Fruit fly (Drosophila melanogaster): ENCODE results near the gene CG10163.
A peak's percentile ranks its signal among the peaks of the same experiment; 100 is the strongest.

Gene CG10163

DNA sequence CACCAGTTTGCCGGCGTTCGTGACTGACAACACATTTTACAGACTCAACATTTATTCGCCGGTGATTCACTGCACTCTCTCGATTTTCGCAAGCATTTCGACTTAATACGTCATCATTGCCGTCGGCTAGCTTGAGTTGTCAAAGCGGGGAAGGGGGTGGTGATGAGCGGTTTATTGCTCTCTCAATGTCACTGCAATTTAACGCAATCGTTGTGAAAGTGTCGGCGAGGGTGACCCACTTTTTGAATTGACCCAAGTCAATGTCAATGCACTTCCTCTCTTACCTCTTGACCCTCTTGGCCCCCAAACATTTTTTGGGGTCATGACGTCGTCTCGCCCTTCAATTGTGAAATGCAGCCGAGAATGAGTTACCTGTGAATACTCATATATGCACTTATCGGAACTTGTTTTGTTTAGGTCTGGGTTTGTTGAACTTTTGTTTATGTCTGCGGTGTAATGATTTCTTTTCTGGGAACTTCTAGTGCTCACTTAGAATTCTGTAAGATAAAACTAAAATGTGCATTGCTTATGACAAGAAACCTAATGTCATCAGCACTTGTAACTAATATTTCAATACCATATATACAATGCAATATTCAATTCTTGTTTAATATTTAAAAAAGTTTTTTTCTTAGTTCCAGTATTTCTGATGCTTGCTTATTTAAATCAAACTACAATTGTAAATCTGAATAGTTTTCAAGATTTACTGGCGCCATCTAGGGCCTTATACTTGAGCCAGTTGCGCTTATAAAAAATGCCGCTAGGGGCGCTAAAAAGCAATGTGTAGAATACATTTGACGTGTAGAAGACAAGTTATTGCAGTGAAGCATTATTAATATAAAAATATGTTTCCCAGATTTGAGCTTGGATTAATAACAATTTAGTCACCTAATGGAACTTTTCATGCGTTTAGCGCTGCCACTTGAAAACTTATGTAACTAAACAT, 5.6 kb upstream of the CG10163 start (continued):
- peak; percentile 3 for TF ChIP-seq gsb-n (tag; optimal IDR thresholded peaks at IDR 0.05)
- peak; percentile 40 for TF ChIP-seq dmrt11E (tag; optimal IDR thresholded peaks at IDR 0.05)
- TF ChIP-seq dpn (GFP tag; optimal IDR thresholded peaks at IDR 0.05): peak; percentile 51 to 64
- TF ChIP-seq CG8765 (GFP tag; IDR thresholded peaks at IDR 0.05): 0 out of 2 replicates have a peak, but pooled peaks have one; percentile 27
- TF ChIP-seq danr (GFP tag; IDR thresholded peaks at IDR 0.05): no peak
- TF ChIP-seq caup (GFP tag; optimal IDR thresholded peaks at IDR 0.05; ENCODE audit: severe bottlenecking): peak; percentile 34
- TF ChIP-seq CG18262 (tag; optimal IDR thresholded peaks at IDR 0.05): peak; percentile 50
- TF ChIP-seq CrebB (tag; optimal IDR thresholded peaks at IDR 0.05): no peak
- TF ChIP-seq lov (optimal IDR thresholded peaks at IDR 0.05): no peak
- no peak for TF ChIP-seq lov (GFP tag; IDR thresholded peaks at IDR 0.05)
- TF ChIP-seq bigmax (GFP tag; optimal IDR thresholded peaks at IDR 0.05): no peak
- peak; percentile 65 for TF ChIP-seq CG2712 (tag; optimal IDR thresholded peaks at IDR 0.05)
- peak; percentile 26 for TF ChIP-seq CG1602 (GFP tag; optimal IDR thresholded peaks at IDR 0.05)
- no peak for TF ChIP-seq hbn (GFP tag; IDR thresholded peaks at IDR 0.05; ENCODE audit: partially characterized antibody)
- TF ChIP-seq ab (GFP tag; optimal IDR thresholded peaks at IDR 0.05): peak; percentile 21
- no peak for TF ChIP-seq Max (GFP tag; optimal IDR thresholded peaks at IDR 0.05)
- TF ChIP-seq Blimp-1 (GFP tag; optimal IDR thresholded peaks at IDR 0.05): peak; percentile 22
- no peak for TF ChIP-seq CG11723 (GFP tag; optimal IDR thresholded peaks at IDR 0.05)
- no peak for TF ChIP-seq jumu (GFP tag; optimal IDR thresholded peaks at IDR 0.05)
- peak; percentile 80 for TF ChIP-seq Bgb (GFP tag; IDR thresholded peaks at IDR 0.05; ENCODE audit: partially characterized antibody)
- TF ChIP-seq bsh (GFP tag; optimal IDR thresholded peaks at IDR 0.05): peak in 1 of 2 experiments; percentile 34
- peak; percentile 40; the same call in 1 of the 2 replicates for TF ChIP-seq lmd (GFP tag; IDR thresholded peaks at IDR 0.05)
- TF ChIP-seq CG31365 (tag; optimal IDR thresholded peaks at IDR 0.05): no peak
- TF ChIP-seq grau (tag; optimal IDR thresholded peaks at IDR 0.05): peak; percentile 66
- TF ChIP-seq CG6854 (GFP tag; optimal IDR thresholded peaks at IDR 0.05): no peak
- no peak for TF ChIP-seq cad (GFP tag; optimal IDR thresholded peaks at IDR 0.05)
- peak; percentile 11 for TF ChIP-seq Usf (GFP tag; optimal IDR thresholded peaks at IDR 0.05)
- no peak for TF ChIP-seq C15 (GFP tag; IDR thresholded peaks at IDR 0.05)
- no peak for TF ChIP-seq CG30431 (GFP tag; optimal IDR thresholded peaks at IDR 0.05)
- peak; percentile 28; the same call in 1 of the 3 replicates for TF ChIP-seq tgo (GFP tag; IDR thresholded peaks at IDR 0.05)
- no peak for TF ChIP-seq CG10321 (GFP tag; IDR thresholded peaks at IDR 0.05)
- no peak for TF ChIP-seq cwo (GFP tag; optimal IDR thresholded peaks at IDR 0.05)
- TF ChIP-seq Dp (GFP tag; optimal IDR thresholded peaks at IDR 0.05): peak; percentile 15
- TF ChIP-seq gfzf (GFP tag; optimal IDR thresholded peaks at IDR 0.05): no peak
- no peak for TF ChIP-seq pros (GFP tag; optimal IDR thresholded peaks at IDR 0.05)
- no peak for TF ChIP-seq gcm2 (GFP tag; optimal IDR thresholded peaks at IDR 0.05)
- TF ChIP-seq CG11398 (GFP tag; optimal IDR thresholded peaks at IDR 0.05): no peak
- no peak for TF ChIP-seq luna (GFP tag; optimal IDR thresholded peaks at IDR 0.05)
- TF ChIP-seq chif (GFP tag; optimal IDR thresholded peaks at IDR 0.05): peak; percentile 3 to 63
- TF ChIP-seq CG17359 (tag; optimal IDR thresholded peaks at IDR 0.05): peak; percentile 27
- TF ChIP-seq Abd-B (GFP tag; optimal IDR thresholded peaks at IDR 0.05): no peak
- TF ChIP-seq sna (GFP tag; IDR thresholded peaks at IDR 0.05; ENCODE audit: partially characterized antibody): no peak
- no peak for TF ChIP-seq cato (GFP tag; optimal IDR thresholded peaks at IDR 0.05; ENCODE audit: borderline replicate concordance)
- no peak for TF ChIP-seq HHEX (GFP tag; optimal IDR thresholded peaks at IDR 0.05)
- TF ChIP-seq CG10979 (tag; optimal IDR thresholded peaks at IDR 0.05): peak; percentile 78
- TF ChIP-seq CG18011 (GFP tag; optimal IDR thresholded peaks at IDR 0.05): no peak
- no peak for TF ChIP-seq nerfin-1 (tag; optimal IDR thresholded peaks at IDR 0.05)
